Worm (Caenorhabditis elegans): ENCODE results near the gene F44E5.15.

- TF ChIP-seq nhr-237 (tag; optimal IDR thresholded peaks at IDR 0.05) (no peak), lin-39 (tag; optimal IDR thresholded peaks at IDR 0.05) (no peak)
Measured at ce11 chrII:11731174-11731724, 41.2 kb upstream of the F44E5.15 start.
